Fruit fly (Drosophila melanogaster) Kc167 (cell line): Measurements from ENCODE around the gene Ccdc39.

ENCODE experiments used
- Myc ChIP-seq: fragments of >200 bp; optimal IDR thresholded peaks from 2 replicates; lab custom pipeline; 2017; ENCODE audit warnings: missing external identifiers
- h ChIP-seq: fragments of >200 bp; optimal IDR thresholded peaks from 3 replicates; lab custom pipeline; 2018; ENCODE audit warnings: missing external identifiers
- psq ChIP-seq: fragments of >200 bp; optimal IDR thresholded peaks from 2 replicates; lab custom pipeline; 2017; ENCODE audit warnings: missing external identifiers

dm6 chr3R:4816018-4816417, 31.5 kb upstream of the Ccdc39 start, which contains the start of gene BBS5:
- TF ChIP-seq h (no peak), psq (lab: Kevin White, UChicago) (no peak), Myc (lab: Kevin White, UChicago) (no peak)
